Fruit fly (Drosophila melanogaster) S2 (cell line): ENCODE results near the gene snRNP-U1-C.

Source experiments
- CG8478 ChIP-seq: fragments of >200 bp; optimal IDR thresholded peaks from 2 replicates; lab custom pipeline; 2018
- CTCF ChIP-seq, 2 experiments: fragments of >200 bp; optimal IDR thresholded peaks; 2 replicates each; lab custom pipeline; 2018

- TF ChIP-seq CG8478 = no peak
- TF ChIP-seq CTCF (optimal IDR thresholded peaks at IDR 0.05; lab: Kevin White, UChicago) = no peak
Observed at dm6 chr3R:18985114-18985785, 1.8 kb upstream of the snRNP-U1-C start.
